Worm (Caenorhabditis elegans) whole organism, L4 larva: ENCODE results near the gene F54C9.3.

Source experiments
- F26F4.8 ChIP-seq: fragments of 200-800 bp; sonication (Bioruptor generic); conservative IDR thresholded peaks from 2 replicates; pipeline ENCODE4 v1.3.6; 2022; ENCODE audit warnings: missing genetic modification characterization, missing compliant biosample characterization
- F37D6.2 ChIP-seq: sonication (generic microtip); optimal IDR thresholded peaks from 2 replicates; lab custom pipeline; 2016; ENCODE audit warnings: mild to moderate bottlenecking, missing genetic modification characterization, missing compliant biosample characterization
- T20F7.1 ChIP-seq: fragments of 200-800 bp; sonication (Bioruptor generic); optimal IDR thresholded peaks from 2 replicates; lab custom pipeline; 2018; ENCODE audit warnings: mild to moderate bottlenecking, missing genetic modification characterization, missing compliant biosample characterization
- aha-1 ChIP-seq: fragments of 150-350 bp; peaks from one replicate; lab custom pipeline; 2014; ENCODE audit warnings: missing biosample characterization, missing genetic modification characterization
- arid-1 ChIP-seq: fragments of 200-800 bp; sonication (Bioruptor generic); conservative IDR thresholded peaks from 2 replicates; pipeline ENCODE4 v1.3.6; 2022; ENCODE audit warnings: missing genetic modification reagents, missing genetic modification characterization, missing compliant biosample characterization
- ceh-82 ChIP-seq: sonication (generic microtip); optimal IDR thresholded peaks from 2 replicates; lab custom pipeline; 2017; ENCODE audit warnings: missing biosample characterization, missing genetic modification characterization
- ces-1 ChIP-seq: fragments of 150-350 bp; sonication (generic microtip); optimal IDR thresholded peaks from 4 replicates; lab custom pipeline; 2014; ENCODE audit warnings: missing biosample characterization, missing genetic modification reagents, missing genetic modification characterization
- daf-16 ChIP-seq, 3 experiments: sonication (generic microtip); optimal IDR thresholded peaks; 2 replicates each; lab custom pipeline; 2016 to 2017; ENCODE audit warnings: missing genetic modification characterization in 3 of 3, missing genetic modification reagents in 3 of 3, mild to moderate bottlenecking in 2 of 3, missing compliant biosample characterization in 2 of 3, missing biosample characterization in 1 of 3, moderate library complexity in 1 of 3
- dmd-6 ChIP-seq: fragments of 200-800 bp; sonication (Bioruptor generic); IDR thresholded peaks from 2 replicates; pipeline ENCODE4 v1.3.6; 2022; ENCODE audit warnings: missing genetic modification reagents, missing genetic modification characterization, missing compliant biosample characterization
- dmd-8 ChIP-seq: fragments of 200-800 bp; sonication (Bioruptor generic); IDR thresholded peaks from 2 replicates; pipeline ENCODE4 v1.3.6; 2022; ENCODE audit warnings: missing genetic modification characterization, missing compliant biosample characterization
- dmd-9 ChIP-seq: fragments of 200-800 bp; sonication (Bioruptor generic); IDR thresholded peaks from 2 replicates; pipeline ENCODE4 v1.3.6; 2022; ENCODE audit warnings: missing genetic modification reagents, missing genetic modification characterization, missing compliant biosample characterization
- dpl-1 ChIP-seq: fragments of 150-350 bp; optimal IDR thresholded peaks from 2 replicates; lab custom pipeline; 2014; ENCODE audit warnings: missing biosample characterization, missing genetic modification reagents, missing genetic modification characterization
- dve-1 ChIP-seq: sonication (generic microtip); optimal IDR thresholded peaks from 2 replicates; lab custom pipeline; 2017; ENCODE audit warnings: antibody characterized with exemption, mild to moderate bottlenecking, missing genetic modification characterization, missing compliant biosample characterization; ENCODE audit not compliant: insufficient read depth
- egl-43 ChIP-seq: fragments of 200-800 bp; sonication (Bioruptor generic); IDR thresholded peaks from 2 replicates; pipeline ENCODE4 v1.3.6; 2022; ENCODE audit warnings: missing genetic modification reagents, missing genetic modification characterization, missing compliant biosample characterization
- fkh-10 ChIP-seq: fragments of 150-350 bp; optimal IDR thresholded peaks from 2 replicates; lab custom pipeline; 2014; ENCODE audit warnings: missing biosample characterization, missing genetic modification reagents, missing genetic modification characterization
- fos-1 ChIP-seq: fragments of 150-350 bp; optimal IDR thresholded peaks from 2 replicates; lab custom pipeline; 2014; ENCODE audit warnings: missing biosample characterization, missing genetic modification characterization
- hmg-1.1 ChIP-seq: fragments of 200-800 bp; sonication (Bioruptor generic); IDR thresholded peaks from 2 replicates; pipeline ENCODE4 v1.3.6; 2022; ENCODE audit warnings: missing genetic modification reagents, missing genetic modification characterization, missing compliant biosample characterization
- lin-13 ChIP-seq: fragments of 150-350 bp; optimal IDR thresholded peaks from 2 replicates; lab custom pipeline; 2014; ENCODE audit warnings: missing biosample characterization, missing genetic modification reagents, missing genetic modification characterization
- lin-29 ChIP-seq: fragments of 200-800 bp; sonication (Bioruptor generic); IDR thresholded peaks from 2 replicates; pipeline ENCODE4 v1.3.6; 2022; ENCODE audit warnings: missing genetic modification reagents, missing genetic modification characterization, missing compliant biosample characterization
- lin-38 ChIP-seq: fragments of 200-800 bp; sonication (Bioruptor generic); IDR thresholded peaks from 2 replicates; pipeline ENCODE4 v1.3.6; 2022; ENCODE audit warnings: missing genetic modification reagents, missing genetic modification characterization, missing compliant biosample characterization
- lin-39 ChIP-seq: fragments of 150-350 bp; optimal IDR thresholded peaks from 2 replicates; lab custom pipeline; 2014; ENCODE audit warnings: missing biosample characterization, missing genetic modification reagents, missing genetic modification characterization
- lir-3 ChIP-seq: sonication (generic microtip); optimal IDR thresholded peaks from 2 replicates; lab custom pipeline; 2016; ENCODE audit warnings: mild to moderate bottlenecking, missing genetic modification characterization, missing compliant biosample characterization
- lsy-2 ChIP-seq, 2 experiments: fragments of 150-350 bp in 1 of 2; sonication (generic microtip) in 1 of 2; optimal IDR thresholded peaks; 2 replicates each; lab custom pipeline; 2014 to 2017; ENCODE audit warnings: missing biosample characterization in 2 of 2, missing genetic modification characterization in 2 of 2
- madf-9 ChIP-seq: fragments of 200-800 bp; sonication (Bioruptor generic); conservative IDR thresholded peaks from 2 replicates; pipeline ENCODE4 v1.3.6; 2022; ENCODE audit warnings: missing genetic modification reagents, missing genetic modification characterization, missing compliant biosample characterization
- mdt-29 ChIP-seq: fragments of 200-800 bp; sonication (Bioruptor generic); IDR thresholded peaks from 2 replicates; pipeline ENCODE4 v1.3.6; 2022; ENCODE audit warnings: missing genetic modification reagents, missing genetic modification characterization, missing compliant biosample characterization
- mes-2 ChIP-seq: sonication (generic microtip); optimal IDR thresholded peaks from 2 replicates; lab custom pipeline; 2016; ENCODE audit warnings: missing genotype, mild to moderate bottlenecking, missing genetic modification characterization, missing compliant biosample characterization; ENCODE audit not compliant: poor library complexity, severe bottlenecking
- mxl-3 ChIP-seq: fragments of 200-800 bp; sonication (Bioruptor generic); optimal IDR thresholded peaks from 2 replicates; lab custom pipeline; 2018; ENCODE audit warnings: mild to moderate bottlenecking, missing genetic modification characterization, missing compliant biosample characterization
- nhr-11 ChIP-seq: fragments of 150-350 bp; optimal IDR thresholded peaks from 2 replicates; lab custom pipeline; 2014; ENCODE audit warnings: missing biosample characterization, missing genetic modification characterization
- nhr-111 ChIP-seq: fragments of 200-800 bp; sonication (Bioruptor generic); optimal IDR thresholded peaks from 2 replicates; lab custom pipeline; 2018; ENCODE audit warnings: mild to moderate bottlenecking, missing genetic modification characterization, missing compliant biosample characterization
- nhr-237 ChIP-seq: sonication (generic microtip); optimal IDR thresholded peaks from 2 replicates; lab custom pipeline; 2017; ENCODE audit warnings: missing biosample characterization, missing genetic modification characterization
- nhr-28 ChIP-seq: fragments of 150-350 bp; optimal IDR thresholded peaks from 2 replicates; lab custom pipeline; 2014; ENCODE audit warnings: missing biosample characterization, missing genetic modification characterization
- nhr-76 ChIP-seq: fragments of 150-350 bp; optimal IDR thresholded peaks from 2 replicates; lab custom pipeline; 2014; ENCODE audit warnings: missing biosample characterization, missing genetic modification characterization
- nhr-77 ChIP-seq: fragments of 150-350 bp; optimal IDR thresholded peaks from 2 replicates; lab custom pipeline; 2014; ENCODE audit warnings: missing biosample characterization, missing genetic modification characterization
- pha-4 ChIP-seq, 2 experiments: fragments of 150-350 bp in 1 of 2; fragments of 200-800 bp in 1 of 2; sonication (Bioruptor generic) in 1 of 2; IDR thresholded peaks in 1 of 2; optimal IDR thresholded peaks in 1 of 2; 2 replicates each; pipeline versions ENCODE4 v1.3.6 to Lab custom; 2014 to 2022; ENCODE audit warnings: missing genetic modification characterization in 2 of 2, missing genetic modification reagents in 2 of 2, missing biosample characterization in 1 of 2, missing compliant biosample characterization in 1 of 2
- set-16 ChIP-seq: fragments of 200-800 bp; sonication (Bioruptor generic); IDR thresholded peaks from 2 replicates; pipeline ENCODE4 v1.3.6; 2022; ENCODE audit warnings: missing genetic modification reagents, missing genetic modification characterization, missing compliant biosample characterization
- skn-1 ChIP-seq: fragments of 150-350 bp; optimal IDR thresholded peaks from 2 replicates; lab custom pipeline; 2014; ENCODE audit warnings: missing biosample characterization, missing genetic modification characterization
- spr-1 ChIP-seq: sonication (generic microtip); optimal IDR thresholded peaks from 2 replicates; lab custom pipeline; 2016; ENCODE audit warnings: mild to moderate bottlenecking, missing genetic modification characterization, missing compliant biosample characterization
- tag-97 ChIP-seq: fragments of 200-800 bp; sonication (Bioruptor generic); IDR thresholded peaks from 2 replicates; pipeline ENCODE4 v1.3.6; 2022; ENCODE audit warnings: missing genetic modification characterization, missing compliant biosample characterization
- unc-130 ChIP-seq: sonication (generic microtip); optimal IDR thresholded peaks from 2 replicates; lab custom pipeline; 2016; ENCODE audit warnings: missing genetic modification reagents, missing genetic modification characterization, missing compliant biosample characterization
- unc-62 ChIP-seq, 3 experiments: fragments of 150-350 bp in 1 of 3; sonication (generic microtip); optimal IDR thresholded peaks in 2 of 3; peaks in 1 of 3; 1 replicate in 1 of 3; 2 replicates in 2 of 3; lab custom pipeline; 2014 to 2017; ENCODE audit warnings: missing biosample characterization in 3 of 3, missing genetic modification characterization in 3 of 3, missing genetic modification reagents in 3 of 3, missing genotype in 1 of 3
- zag-1 ChIP-seq: fragments of 150-350 bp; optimal IDR thresholded peaks from 2 replicates; lab custom pipeline; 2014; ENCODE audit warnings: missing biosample characterization, missing genetic modification characterization
- zip-2 ChIP-seq: fragments of 150-350 bp; optimal IDR thresholded peaks from 2 replicates; lab custom pipeline; 2014; ENCODE audit warnings: missing biosample characterization, missing genetic modification characterization
- ztf-11 ChIP-seq: fragments of 150-350 bp; optimal IDR thresholded peaks from 2 replicates; lab custom pipeline; 2014; ENCODE audit warnings: missing biosample characterization, missing genetic modification characterization
- ztf-7 ChIP-seq: fragments of 150-350 bp; optimal IDR thresholded peaks from 2 replicates; lab custom pipeline; 2014; ENCODE audit warnings: missing biosample characterization, missing genetic modification characterization

The F54C9.3 gene

ce11 chrII:8590684-8591083, 24.0 kb upstream of the F54C9.3 start, which contains the start of gene aptf-4:
Gene aptf-4, plus strand, starts transcription at chrII:8590984.
- TF ChIP-seq set-16 (GFP tag; lab: Robert Waterston, UW) (no peak), ztf-11 (no peak), F37D6.2 (tag; lab: Kevin White, UChicago) (no peak), mes-2 (tag; lab: Kevin White, UChicago) (no peak), ceh-82 (tag; lab: Kevin White, UChicago) (no peak), nhr-237 (tag; lab: Kevin White, UChicago) (no peak), madf-9 (GFP tag; lab: Robert Waterston, UW) (no peak), mxl-3 (no peak), nhr-76 (tag; lab: Kevin White, UChicago) (no peak)

DNA sequence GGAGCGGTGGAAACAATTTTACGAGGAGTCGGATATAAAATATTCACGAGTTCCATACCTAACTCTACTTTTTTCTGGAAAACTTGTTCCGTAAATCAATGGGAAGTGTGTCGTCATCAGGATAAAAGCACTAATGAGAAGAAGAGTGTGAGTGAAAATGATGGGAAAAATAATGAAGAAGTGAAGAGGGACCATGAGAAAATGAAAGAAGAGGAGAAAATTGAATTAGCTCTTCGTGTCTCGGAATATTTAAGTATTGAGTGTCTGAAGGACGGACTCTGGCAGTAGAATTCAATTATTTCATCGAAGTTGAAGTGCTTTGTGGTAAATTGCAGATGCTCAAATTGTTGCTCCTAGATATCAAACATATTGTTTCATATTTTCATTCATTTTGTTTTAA, 22.6 kb upstream of the F54C9.3 start:
- TF ChIP-seq unc-62 (GFP tag; optimal IDR thresholded peaks at IDR 0.05 in 1 of 2; lab: Kevin White, UChicago): peak in 1 of 2 experiments; percentile 91
- TF ChIP-seq unc-62 (tag; optimal IDR thresholded peaks at IDR 0.05; lab: Kevin White, UChicago): no peak
- TF ChIP-seq aha-1 (tag; lab: Kevin White, UChicago): peak; percentile 53
- no peak for TF ChIP-seq zip-2 (tag; lab: Kevin White, UChicago)
- peak; percentile 85 for TF ChIP-seq ces-1 (GFP tag; lab: Kevin White, UChicago)

ce11 chrII:8588442-8588841, 21.8 kb upstream of the F54C9.3 start:
- no peak for TF ChIP-seq mdt-29 (GFP tag; lab: Robert Waterston, UW)
- peak; percentile 41 for TF ChIP-seq aha-1 (tag; lab: Kevin White, UChicago)
- TF ChIP-seq, all 104 proteins: peak for 1

ce11 chrII:8587660-8588230, 21.1 kb upstream of the F54C9.3 start:
- TF ChIP-seq dmd-9 (GFP tag; lab: Robert Waterston, UW) (no peak), daf-16 (GFP tag; optimal IDR thresholded peaks at IDR 0.05; lab: Kevin White, UChicago) (no peak), daf-16 (tag; optimal IDR thresholded peaks at IDR 0.05; lab: Kevin White, UChicago) (no peak), dmd-8 (GFP tag; lab: Robert Waterston, UW) (no peak), lin-29 (GFP tag; lab: Robert Waterston, UW) (no peak), set-16 (GFP tag; lab: Robert Waterston, UW) (no peak), zag-1 (no peak), T20F7.1 (GFP tag; lab: Kevin White, UChicago) (no peak), fkh-10 (peak; percentile 26), pha-4 (GFP tag; IDR thresholded peaks at IDR 0.05; lab: Robert Waterston, UW) (no peak), pha-4 (tag; optimal IDR thresholded peaks at IDR 0.05; lab: Kevin White, UChicago) (no peak), skn-1 (tag; lab: Kevin White, UChicago) (no peak), tag-97 (GFP tag; lab: Robert Waterston, UW) (no peak), unc-130 (GFP tag; lab: Kevin White, UChicago) (no peak), nhr-28 (tag; lab: Kevin White, UChicago) (no peak), unc-62 (GFP tag; optimal IDR thresholded peaks at IDR 0.05 in 1 of 2; lab: Kevin White, UChicago) (peak in 1 of 2 experiments; percentile 85), unc-62 (tag; optimal IDR thresholded peaks at IDR 0.05; lab: Kevin White, UChicago) (no peak), lsy-2 (tag; optimal IDR thresholded peaks at IDR 0.05; lab: Kevin White, UChicago) (peak; percentile 8 to 14), arid-1 (GFP tag; lab: Robert Waterston, UW) (no peak), nhr-111 (no peak), egl-43 (GFP tag; lab: Robert Waterston, UW) (no peak), dve-1 (tag; lab: Kevin White, UChicago) (peak; percentile 13), F26F4.8 (no peak), nhr-11 (no peak), dmd-6 (GFP tag; lab: Robert Waterston, UW) (no peak), spr-1 (no peak), hmg-1.1 (no peak), ztf-7 (tag; lab: Kevin White, UChicago) (no peak), nhr-77 (tag; lab: Kevin White, UChicago) (no peak), ztf-11 (no peak), fos-1 (no peak), lin-13 (GFP tag; lab: Kevin White, UChicago) (no peak), lin-38 (GFP tag; lab: Robert Waterston, UW) (no peak), dpl-1 (GFP tag; lab: Kevin White, UChicago) (no peak), aha-1 (tag; lab: Kevin White, UChicago) (peak; percentile 94), lir-3 (no peak), lin-39 (tag; lab: Kevin White, UChicago) (no peak)
